Worm (Caenorhabditis elegans) whole organism, mixed stage, embryonic: ENCODE results near the gene ptl-1.

Experiments
- blmp-1 ChIP-seq: fragments of 150-350 bp; optimal IDR thresholded peaks from 2 replicates; lab custom pipeline; 2014; ENCODE audit warnings: missing biosample characterization, missing genetic modification characterization
- ces-1 ChIP-seq: fragments of 150-350 bp; optimal IDR thresholded peaks from 2 replicates; lab custom pipeline; 2014; ENCODE audit warnings: missing biosample characterization, missing genetic modification reagents, missing genetic modification characterization
- elt-1 ChIP-seq: sonication (generic microtip); optimal IDR thresholded peaks from 2 replicates; lab custom pipeline; 2017; ENCODE audit warnings: missing genetic modification characterization, mild to moderate bottlenecking, missing compliant biosample characterization, antibody characterized with exemption, moderate library complexity, borderline replicate concordance; ENCODE audit not compliant: insufficient read depth
- ham-2 ChIP-seq: fragments of 200-800 bp; sonication (Bioruptor generic); optimal IDR thresholded peaks from 2 replicates; lab custom pipeline; 2018; ENCODE audit warnings: mild to moderate bottlenecking, missing genetic modification characterization, missing compliant biosample characterization
- mep-1 ChIP-seq: fragments of 150-350 bp; optimal IDR thresholded peaks from 2 replicates; lab custom pipeline; 2017; ENCODE audit warnings: missing biosample characterization, missing genetic modification reagents, missing genetic modification characterization, inconsistent platforms
- nhr-12 ChIP-seq: fragments of 150-350 bp; optimal IDR thresholded peaks from 2 replicates; lab custom pipeline; 2014; ENCODE audit warnings: missing biosample characterization, missing genetic modification characterization
- nhr-2 ChIP-seq: fragments of 150-350 bp; optimal IDR thresholded peaks from 2 replicates; lab custom pipeline; 2014; ENCODE audit warnings: missing biosample characterization, missing genetic modification characterization
- nhr-237 ChIP-seq: fragments of 150-350 bp; optimal IDR thresholded peaks from 2 replicates; lab custom pipeline; 2014; ENCODE audit warnings: missing biosample characterization, missing genetic modification characterization
- sptf-1 ChIP-seq: sonication (generic microtip); optimal IDR thresholded peaks from 2 replicates; lab custom pipeline; 2017; ENCODE audit warnings: mild to moderate bottlenecking, missing genetic modification characterization, moderate library complexity, missing compliant biosample characterization
- ztf-11 ChIP-seq: fragments of 150-350 bp; optimal IDR thresholded peaks from 2 replicates; lab custom pipeline; 2014; ENCODE audit warnings: missing biosample characterization, missing genetic modification characterization

DNA sequence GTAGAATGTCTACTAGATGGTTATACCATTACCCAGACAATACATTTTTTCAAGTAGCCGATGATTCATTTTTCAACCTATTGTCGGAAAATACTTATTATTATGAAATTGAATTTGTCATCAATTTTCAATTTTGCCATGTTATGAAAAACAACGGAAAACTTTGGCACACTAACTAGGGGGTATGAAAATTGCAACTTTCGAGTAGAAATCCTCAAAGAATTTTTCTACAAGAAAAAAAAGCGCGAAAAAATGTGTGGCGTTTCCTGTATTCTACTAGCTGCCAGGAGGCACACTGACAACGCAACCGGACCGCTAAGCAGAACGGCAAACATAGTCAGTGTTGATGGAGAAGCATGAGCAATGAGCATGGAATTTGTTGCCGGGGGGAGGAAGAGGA lies 10.6 kb upstream of the ptl-1 start:
- TF ChIP-seq sptf-1 (tag; lab: Kevin White, UChicago): no peak
- no peak for TF ChIP-seq nhr-237
- TF ChIP-seq nhr-2 (tag; lab: Kevin White, UChicago): no peak
- no peak for TF ChIP-seq blmp-1 (tag; lab: Kevin White, UChicago)
- TF ChIP-seq elt-1: no peak
- no peak for TF ChIP-seq ces-1 (GFP tag; lab: Kevin White, UChicago)
- no peak for TF ChIP-seq ztf-11 (tag; lab: Kevin White, UChicago)
- no peak for TF ChIP-seq ham-2 (GFP tag; lab: Kevin White, UChicago)
- no peak for TF ChIP-seq nhr-12
- TF ChIP-seq mep-1 (tag; lab: Kevin White, UChicago): no peak
